Worm (Caenorhabditis elegans) whole organism, early embryonic: ENCODE results near the gene glit-1.
A peak's percentile ranks its signal among the peaks of the same experiment; 100 is the strongest.

Experiments
- B0310.2 ChIP-seq: sonication (generic microtip); optimal IDR thresholded peaks from 2 replicates; lab custom pipeline; 2016; ENCODE audit warnings: mild to moderate bottlenecking, missing genetic modification characterization, missing compliant biosample characterization
- F13C5.2 ChIP-seq: sonication (generic microtip); optimal IDR thresholded peaks from 2 replicates; lab custom pipeline; 2017; ENCODE audit warnings: mild to moderate bottlenecking, missing genetic modification characterization, inconsistent platforms, missing compliant biosample characterization
- aly-1 ChIP-seq: sonication (generic microtip); optimal IDR thresholded peaks from 2 replicates; lab custom pipeline; 2016; ENCODE audit warnings: missing genetic modification characterization, missing compliant biosample characterization
- ama-1 ChIP-seq: fragments of 150-350 bp; optimal IDR thresholded peaks from 2 replicates; lab custom pipeline; 2014
- ceh-13 ChIP-seq: fragments of 200-800 bp; sonication (Bioruptor generic); optimal IDR thresholded peaks from 2 replicates; lab custom pipeline; 2018; ENCODE audit warnings: mild to moderate bottlenecking, missing genetic modification characterization, missing compliant biosample characterization
- ceh-36 ChIP-seq: sonication (generic microtip); optimal IDR thresholded peaks from 2 replicates; lab custom pipeline; 2016; ENCODE audit warnings: missing genetic modification characterization, inconsistent platforms, missing compliant biosample characterization
- ets-7 ChIP-seq: sonication (generic microtip); optimal IDR thresholded peaks from 2 replicates; lab custom pipeline; 2016; ENCODE audit warnings: missing genotype, missing genetic modification characterization, missing compliant biosample characterization
- flt-1 ChIP-seq: fragments of 200-800 bp; sonication (Bioruptor generic); IDR thresholded peaks from 2 replicates; pipeline ENCODE4 v1.3.6; 2022; ENCODE audit warnings: missing genetic modification characterization, missing compliant biosample characterization
- hmbx-1 ChIP-seq: sonication (generic microtip); optimal IDR thresholded peaks from 2 replicates; lab custom pipeline; 2016; ENCODE audit warnings: mild to moderate bottlenecking, missing genetic modification characterization, missing compliant biosample characterization
- hmg-4 ChIP-seq: fragments of 200-800 bp; sonication (Bioruptor generic); optimal IDR thresholded peaks from 2 replicates; lab custom pipeline; 2018; ENCODE audit warnings: mild to moderate bottlenecking, missing genetic modification characterization, missing compliant biosample characterization
- hnd-1 ChIP-seq: sonication (generic microtip); optimal IDR thresholded peaks from 2 replicates; lab custom pipeline; 2016; ENCODE audit warnings: missing genetic modification characterization, missing compliant biosample characterization
- pes-1 ChIP-seq: fragments of 200-800 bp; sonication (Bioruptor generic); IDR thresholded peaks from 2 replicates; pipeline ENCODE4 v1.3.6; 2022; ENCODE audit warnings: missing genetic modification reagents, missing genetic modification characterization, missing compliant biosample characterization
- scrt-1 ChIP-seq: fragments of 200-800 bp; sonication (Bioruptor generic); IDR thresholded peaks from 2 replicates; pipeline ENCODE4 v1.3.6; 2022; ENCODE audit warnings: missing genetic modification characterization, missing compliant biosample characterization
- sea-1 ChIP-seq: fragments of 200-800 bp; sonication (Bioruptor generic); conservative IDR thresholded peaks from 2 replicates; pipeline ENCODE4 v1.3.6; 2022; ENCODE audit warnings: missing genetic modification characterization, missing compliant biosample characterization
- tbx-11 ChIP-seq: fragments of 200-800 bp; sonication (Bioruptor generic); IDR thresholded peaks from 2 replicates; pipeline ENCODE4 v1.3.6; 2022; ENCODE audit warnings: missing genetic modification characterization, missing compliant biosample characterization
- tbx-37 ChIP-seq: fragments of 200-800 bp; sonication (Bioruptor generic); conservative IDR thresholded peaks from 2 replicates; pipeline ENCODE4 v1.3.6; 2022; ENCODE audit warnings: missing genetic modification reagents, missing genetic modification characterization, missing compliant biosample characterization
- tra-4 ChIP-seq: sonication (generic microtip); optimal IDR thresholded peaks from 2 replicates; lab custom pipeline; 2017; ENCODE audit warnings: missing genetic modification characterization, missing compliant biosample characterization

The glit-1 gene

DNA sequence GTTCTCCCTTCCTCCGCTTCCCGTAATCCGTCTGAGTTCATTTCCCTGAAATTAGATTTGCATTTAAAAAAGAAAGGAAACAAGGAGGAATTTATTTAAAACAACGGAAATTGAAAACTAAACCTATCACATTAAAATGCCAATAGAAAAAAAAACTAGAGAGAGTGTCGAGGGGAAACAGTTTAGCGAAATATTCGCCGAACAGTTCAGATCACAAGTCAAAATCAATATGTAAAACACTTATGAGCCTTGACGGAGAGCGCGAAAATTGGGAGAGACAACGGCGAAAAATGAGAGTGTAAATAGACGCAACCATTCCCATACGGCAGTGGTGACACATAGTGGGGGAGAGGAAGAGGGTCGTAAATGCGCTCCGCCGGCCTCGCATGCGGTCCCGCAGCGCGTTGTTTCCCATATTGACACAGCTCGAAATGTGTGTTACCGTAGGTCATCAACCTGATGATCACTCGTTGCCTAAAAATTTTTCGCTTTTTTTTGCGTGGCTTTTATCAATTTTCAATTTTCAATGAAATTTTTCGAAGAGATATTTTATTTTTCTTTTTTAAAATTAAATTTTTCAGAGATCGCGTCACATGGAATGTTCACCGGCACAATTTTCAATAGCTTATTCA, at the start of gene glit-1, which contains the start of gene dnj-14:
TSS of gene glit-1 (plus strand) at position 582 of the 632 bp plus-strand sequence.
TSS of gene dnj-14 (minus strand) at position 51 of the 632 bp plus-strand sequence.
- TF ChIP-seq flt-1 (GFP tag; lab: Robert Waterston, UW) (peak; percentile 46; the same call in 1 of the 2 replicates), scrt-1 (GFP tag; lab: Robert Waterston, UW) (0 out of 2 replicates have a peak, but pooled peaks have one; percentile 18), B0310.2 (tag; lab: Kevin White, UChicago) (no peak), tbx-11 (GFP tag; lab: Robert Waterston, UW) (no peak), ceh-13 (GFP tag; lab: Kevin White, UChicago) (no peak), hmbx-1 (no peak), sea-1 (GFP tag; lab: Robert Waterston, UW) (peak; percentile 63; the same call in 1 of the 2 replicates), hnd-1 (tag; lab: Kevin White, UChicago) (no peak), tbx-37 (GFP tag; lab: Robert Waterston, UW) (no peak; the same call in 1 of the 2 replicates), ets-7 (tag; lab: Kevin White, UChicago) (no peak), hmg-4 (GFP tag; lab: Kevin White, UChicago) (peak; percentile 80), aly-1 (tag; lab: Kevin White, UChicago) (peak; percentile 23), ama-1 (no peak), ceh-36 (no peak), F13C5.2 (tag; lab: Kevin White, UChicago) (peak; percentile 55), tra-4 (tag; lab: Kevin White, UChicago) (no peak), pes-1 (GFP tag; lab: Robert Waterston, UW) (no peak)

DNA sequence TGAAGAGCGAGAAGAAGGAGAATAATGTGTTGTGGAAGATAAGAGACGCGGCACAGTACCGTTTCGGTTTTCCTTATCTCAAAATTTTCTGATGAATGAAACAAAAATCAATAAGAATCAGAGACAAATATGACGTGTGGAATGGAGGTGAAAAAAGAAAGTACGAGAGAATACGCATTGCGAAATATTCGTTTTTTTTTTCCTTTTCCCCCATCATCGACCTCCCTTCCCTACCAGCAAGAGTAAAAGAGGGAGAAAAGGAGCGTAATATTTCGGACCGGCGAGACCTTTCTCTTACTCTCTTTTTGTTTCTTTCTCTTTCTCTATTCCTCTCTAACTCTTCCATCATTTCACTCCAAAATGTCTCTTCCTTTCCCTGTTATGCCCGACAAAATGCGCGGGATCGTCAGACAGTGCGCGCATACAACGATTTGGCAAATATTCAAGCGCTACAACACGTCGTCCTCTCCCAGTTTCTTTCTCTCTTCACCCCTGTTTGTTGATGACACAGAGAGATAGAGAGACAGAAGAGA, 49.7 kb upstream of the glit-1 start:
- TF ChIP-seq tra-4 (tag; lab: Kevin White, UChicago) (no peak), tbx-37 (GFP tag; lab: Robert Waterston, UW) (no peak), ceh-36 (no peak), hmg-4 (GFP tag; lab: Kevin White, UChicago) (no peak), flt-1 (GFP tag; lab: Robert Waterston, UW) (no peak), scrt-1 (GFP tag; lab: Robert Waterston, UW) (no peak), hnd-1 (tag; lab: Kevin White, UChicago) (no peak), F13C5.2 (tag; lab: Kevin White, UChicago) (no peak)

DNA sequence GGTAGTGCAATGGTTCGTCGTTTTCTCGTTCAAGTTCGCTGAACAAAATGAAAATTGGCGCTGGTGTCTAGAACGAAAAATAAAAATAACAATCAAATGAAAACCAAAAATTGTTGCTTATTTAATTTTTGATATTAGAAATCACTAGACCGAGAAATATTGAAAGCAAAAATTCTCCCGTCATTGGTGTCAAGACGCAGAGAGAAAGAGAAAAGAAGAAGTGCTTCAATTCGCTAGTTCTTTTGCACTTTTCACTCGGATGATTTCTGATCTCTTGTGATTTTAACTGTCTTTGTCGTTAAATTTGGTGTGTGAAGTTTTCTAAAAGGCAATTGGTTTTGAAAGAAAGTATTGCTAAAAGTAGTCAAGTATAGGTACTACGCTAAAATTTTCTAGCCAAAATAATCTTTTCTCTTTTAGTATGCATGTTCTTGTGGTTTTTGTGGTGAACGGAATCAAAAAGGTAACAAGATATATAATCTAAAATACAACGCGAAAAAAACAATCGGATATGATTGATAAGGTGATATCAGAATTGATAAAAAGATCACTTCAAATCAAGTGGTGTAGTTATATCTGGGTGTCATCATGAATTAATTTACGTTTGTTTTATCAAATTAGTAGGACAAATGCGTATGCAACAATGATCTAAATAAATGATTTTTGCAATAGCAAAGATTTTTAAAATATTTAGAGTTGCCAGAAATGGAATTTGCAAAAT, 49.0 kb upstream of the glit-1 start:
- TF ChIP-seq hmg-4 (GFP tag; lab: Kevin White, UChicago) (no peak), sea-1 (GFP tag; lab: Robert Waterston, UW) (no peak), flt-1 (GFP tag; lab: Robert Waterston, UW) (no peak), tbx-37 (GFP tag; lab: Robert Waterston, UW) (no peak), hmbx-1 (no peak), pes-1 (GFP tag; lab: Robert Waterston, UW) (no peak), aly-1 (tag; lab: Kevin White, UChicago) (no peak), tbx-11 (GFP tag; lab: Robert Waterston, UW) (no peak), ceh-36 (no peak), B0310.2 (tag; lab: Kevin White, UChicago) (no peak), ceh-13 (GFP tag; lab: Kevin White, UChicago) (no peak), ets-7 (tag; lab: Kevin White, UChicago) (no peak), scrt-1 (GFP tag; lab: Robert Waterston, UW) (no peak), hnd-1 (tag; lab: Kevin White, UChicago) (no peak), tra-4 (tag; lab: Kevin White, UChicago) (no peak)

DNA sequence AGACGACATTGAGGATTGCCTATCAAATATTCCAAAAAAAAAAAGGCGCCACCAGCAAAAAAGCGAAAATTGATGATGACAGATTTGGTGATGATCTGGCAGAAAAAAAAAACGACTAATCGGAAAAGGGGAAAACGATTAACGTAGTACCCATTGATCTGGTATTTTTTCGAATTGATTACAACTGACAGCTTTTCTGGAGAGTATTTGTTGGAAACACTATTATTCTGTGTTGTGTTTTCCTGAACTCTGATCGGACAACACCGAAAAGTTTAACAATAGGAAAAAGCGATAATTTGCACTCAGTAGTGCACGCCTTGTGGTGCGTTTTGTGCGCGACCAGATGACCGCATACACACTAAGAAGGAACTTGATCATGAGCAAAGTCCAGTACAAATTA, 47.4 kb upstream of the glit-1 start:
- no peak for TF ChIP-seq tbx-11 (GFP tag; lab: Robert Waterston, UW)
- TF ChIP-seq sea-1 (GFP tag; lab: Robert Waterston, UW): no peak
- no peak for TF ChIP-seq tbx-37 (GFP tag; lab: Robert Waterston, UW)
- no peak for TF ChIP-seq aly-1 (tag; lab: Kevin White, UChicago)
- no peak for TF ChIP-seq tra-4 (tag; lab: Kevin White, UChicago)
- TF ChIP-seq hnd-1 (tag; lab: Kevin White, UChicago): no peak
- TF ChIP-seq flt-1 (GFP tag; lab: Robert Waterston, UW): no peak
- TF ChIP-seq ets-7 (tag; lab: Kevin White, UChicago): no peak
- no peak for TF ChIP-seq hmbx-1
- TF ChIP-seq ama-1: no peak
- no peak for TF ChIP-seq B0310.2 (tag; lab: Kevin White, UChicago)
- no peak for TF ChIP-seq scrt-1 (GFP tag; lab: Robert Waterston, UW)
- TF ChIP-seq ceh-13 (GFP tag; lab: Kevin White, UChicago): no peak

DNA sequence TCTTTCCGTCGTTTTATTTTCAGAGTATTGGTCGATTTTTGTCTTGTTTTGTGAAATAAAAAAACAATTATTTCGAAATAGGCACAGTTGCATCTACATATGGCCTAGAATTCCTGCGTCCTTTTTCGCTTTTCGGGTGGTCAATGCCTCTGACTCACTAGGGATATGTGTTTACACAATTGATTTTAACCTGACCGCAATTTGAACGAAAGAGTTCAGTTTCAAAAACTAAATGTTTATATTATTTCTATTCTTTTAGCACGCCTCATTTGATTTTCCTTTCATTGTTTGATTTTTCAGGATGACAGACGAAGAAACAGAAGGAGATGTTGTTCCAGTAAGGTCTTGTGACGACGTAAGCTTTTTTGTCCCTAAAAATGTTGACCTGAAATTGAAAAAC, 44.3 kb upstream of the glit-1 start, which contains the start of gene mfsd-12:
TSS of gene mfsd-12 (plus strand) at position 301 of the 400 bp plus-strand sequence.
- TF ChIP-seq tbx-11 (GFP tag; lab: Robert Waterston, UW) (no peak), tbx-37 (GFP tag; lab: Robert Waterston, UW) (no peak)

DNA sequence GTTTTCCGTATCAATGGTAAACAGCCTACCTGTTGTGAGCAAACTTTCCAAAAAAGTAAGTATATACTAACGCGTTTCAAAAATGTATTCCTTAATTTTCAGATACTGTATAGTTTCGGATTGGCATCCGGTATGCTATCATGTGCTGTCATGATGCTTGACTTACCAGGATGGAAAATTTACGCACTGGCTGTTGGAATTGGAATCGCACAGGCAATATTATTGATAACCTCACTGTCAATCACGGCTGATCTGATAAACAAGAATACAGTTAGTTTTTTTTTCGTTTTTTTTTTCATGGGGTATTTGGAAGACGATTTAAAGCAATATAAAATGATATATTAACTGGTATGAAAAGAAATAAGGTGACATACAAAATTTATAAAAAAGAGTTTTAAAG, 40.2 kb upstream of the glit-1 start:
- TF ChIP-seq ets-7 (tag; lab: Kevin White, UChicago) (no peak), scrt-1 (GFP tag; lab: Robert Waterston, UW) (no peak), hmg-4 (GFP tag; lab: Kevin White, UChicago) (no peak), hnd-1 (tag; lab: Kevin White, UChicago) (no peak), ama-1 (no peak), tbx-37 (GFP tag; lab: Robert Waterston, UW) (no peak), flt-1 (GFP tag; lab: Robert Waterston, UW) (no peak), aly-1 (tag; lab: Kevin White, UChicago) (no peak), hmbx-1 (no peak), pes-1 (GFP tag; lab: Robert Waterston, UW) (no peak), tra-4 (tag; lab: Kevin White, UChicago) (no peak), tbx-11 (GFP tag; lab: Robert Waterston, UW) (no peak), B0310.2 (tag; lab: Kevin White, UChicago) (no peak), ceh-13 (GFP tag; lab: Kevin White, UChicago) (no peak), ceh-36 (no peak), sea-1 (GFP tag; lab: Robert Waterston, UW) (no peak)
